Worm (Caenorhabditis elegans) whole organism, late embryonic: ENCODE measurements around the gene ZK1320.9.

Experiments used
- C08G9.2 ChIP-seq: sonication (generic microtip); optimal IDR thresholded peaks from 2 replicates; lab custom pipeline; 2016; ENCODE audit warnings: mild to moderate bottlenecking, missing genetic modification characterization, moderate library complexity, missing compliant biosample characterization
- C38D4.7 ChIP-seq: fragments of 200-800 bp; sonication (Bioruptor generic); optimal IDR thresholded peaks from 2 replicates; lab custom pipeline; 2018; ENCODE audit warnings: mild to moderate bottlenecking, missing genetic modification characterization, moderate library complexity, missing compliant biosample characterization
- F13H6.1 ChIP-seq: sonication (generic microtip); optimal IDR thresholded peaks from 2 replicates; lab custom pipeline; 2016; ENCODE audit warnings: missing genetic modification characterization, missing compliant biosample characterization
- K02D7.2 ChIP-seq: sonication (generic microtip); optimal IDR thresholded peaks from 2 replicates; lab custom pipeline; 2017; ENCODE audit warnings: mild to moderate bottlenecking, missing genetic modification characterization, missing compliant biosample characterization
- K09A11.1 ChIP-seq: sonication (generic microtip); optimal IDR thresholded peaks from 2 replicates; lab custom pipeline; 2017; ENCODE audit warnings: antibody characterized with exemption, mild to moderate bottlenecking, missing genetic modification characterization, missing compliant biosample characterization; ENCODE audit not compliant: insufficient read depth
- ceh-14 ChIP-seq: sonication (generic microtip); optimal IDR thresholded peaks from 2 replicates; lab custom pipeline; 2016; ENCODE audit warnings: missing genotype, missing genetic modification characterization, missing compliant biosample characterization
- ceh-22 ChIP-seq: sonication (generic microtip); optimal IDR thresholded peaks from 2 replicates; lab custom pipeline; 2017; ENCODE audit warnings: missing biosample characterization, missing genetic modification characterization
- ceh-24 ChIP-seq: sonication (generic microtip); optimal IDR thresholded peaks from 2 replicates; lab custom pipeline; 2016; ENCODE audit warnings: mild to moderate bottlenecking, missing genetic modification characterization, missing compliant biosample characterization
- ceh-30 ChIP-seq: fragments of 150-350 bp; optimal IDR thresholded peaks from 2 replicates; lab custom pipeline; 2014; ENCODE audit warnings: missing biosample characterization, missing genetic modification characterization
- ceh-34 ChIP-seq: sonication (generic microtip); optimal IDR thresholded peaks from 2 replicates; lab custom pipeline; 2016; ENCODE audit warnings: mild to moderate bottlenecking, missing genetic modification characterization, missing compliant biosample characterization
- ceh-48 ChIP-seq: sonication (generic microtip); optimal IDR thresholded peaks from 2 replicates; lab custom pipeline; 2016; ENCODE audit warnings: missing genetic modification characterization, inconsistent platforms, missing compliant biosample characterization
- ceh-6 ChIP-seq: fragments of 200-800 bp; sonication (Bioruptor generic); optimal IDR thresholded peaks from 2 replicates; lab custom pipeline; 2018; ENCODE audit warnings: mild to moderate bottlenecking, missing genetic modification characterization, missing compliant biosample characterization
- ceh-9 ChIP-seq: sonication (generic microtip); optimal IDR thresholded peaks from 2 replicates; lab custom pipeline; 2016; ENCODE audit warnings: mild to moderate bottlenecking, missing genetic modification characterization, inconsistent platforms, missing compliant biosample characterization
- che-1 ChIP-seq: sonication (generic microtip); optimal IDR thresholded peaks from 2 replicates; lab custom pipeline; 2016; ENCODE audit warnings: mild to moderate bottlenecking, missing genetic modification characterization, missing compliant biosample characterization
- dmd-4 ChIP-seq: sonication (generic microtip); optimal IDR thresholded peaks from 2 replicates; lab custom pipeline; 2016; ENCODE audit warnings: borderline replicate concordance, missing genetic modification characterization, missing compliant biosample characterization
- dve-1 ChIP-seq: sonication (generic microtip); optimal IDR thresholded peaks from 2 replicates; lab custom pipeline; 2017; ENCODE audit warnings: antibody characterized with exemption, mild to moderate bottlenecking, missing genetic modification characterization, missing compliant biosample characterization
- elt-2 ChIP-seq: sonication (generic microtip); optimal IDR thresholded peaks from 2 replicates; lab custom pipeline; 2016; ENCODE audit warnings: missing genetic modification reagents, missing genetic modification characterization, missing compliant biosample characterization
- elt-4 ChIP-seq: sonication (generic microtip); optimal IDR thresholded peaks from 2 replicates; lab custom pipeline; 2016; ENCODE audit warnings: missing genetic modification characterization, missing compliant biosample characterization
- eyg-1 ChIP-seq: sonication (generic microtip); optimal IDR thresholded peaks from 2 replicates; lab custom pipeline; 2016; ENCODE audit warnings: missing genotype, missing genetic modification characterization, missing compliant biosample characterization
- fax-1 ChIP-seq: sonication (generic microtip); optimal IDR thresholded peaks from 2 replicates; lab custom pipeline; 2016; ENCODE audit warnings: missing genotype, missing genetic modification characterization, missing compliant biosample characterization
- fkh-10 ChIP-seq: fragments of 150-350 bp; optimal IDR thresholded peaks from 2 replicates; lab custom pipeline; 2014; ENCODE audit warnings: missing biosample characterization, missing genetic modification reagents, missing genetic modification characterization
- fkh-6 ChIP-seq: sonication (generic microtip); optimal IDR thresholded peaks from 2 replicates; lab custom pipeline; 2016; ENCODE audit warnings: missing genetic modification characterization, missing compliant biosample characterization
- hlh-13 ChIP-seq: fragments of 200-800 bp; sonication (Bioruptor generic); optimal IDR thresholded peaks from 2 replicates; lab custom pipeline; 2018; ENCODE audit warnings: mild to moderate bottlenecking, missing genetic modification characterization, missing compliant biosample characterization
- hlh-15 ChIP-seq: sonication (generic microtip); optimal IDR thresholded peaks from 2 replicates; lab custom pipeline; 2016; ENCODE audit warnings: missing genetic modification characterization, missing compliant biosample characterization
- hlh-8 ChIP-seq: sonication (generic microtip); optimal IDR thresholded peaks from 2 replicates; lab custom pipeline; 2016; ENCODE audit warnings: missing genotype, missing genetic modification characterization, missing compliant biosample characterization
- lim-6 ChIP-seq: sonication (generic microtip); optimal IDR thresholded peaks from 2 replicates; lab custom pipeline; 2016; ENCODE audit warnings: missing genetic modification characterization, missing compliant biosample characterization
- lin-11 ChIP-seq: fragments of 200-800 bp; sonication (Bioruptor generic); optimal IDR thresholded peaks from 2 replicates; lab custom pipeline; 2018; ENCODE audit warnings: mild to moderate bottlenecking, missing genetic modification characterization, missing compliant biosample characterization
- madf-2 ChIP-seq: sonication (generic microtip); optimal IDR thresholded peaks from 2 replicates; lab custom pipeline; 2017; ENCODE audit warnings: missing genetic modification characterization, missing compliant biosample characterization
- nhr-232 ChIP-seq: sonication (generic microtip); optimal IDR thresholded peaks from 2 replicates; lab custom pipeline; 2016; ENCODE audit warnings: missing genetic modification characterization, missing compliant biosample characterization
- npax-4 ChIP-seq: sonication (generic microtip); optimal IDR thresholded peaks from 2 replicates; lab custom pipeline; 2016; ENCODE audit warnings: missing genetic modification characterization, missing compliant biosample characterization
- odd-2 ChIP-seq: sonication (generic microtip); optimal IDR thresholded peaks from 2 replicates; lab custom pipeline; 2017; ENCODE audit warnings: antibody characterized with exemption, mild to moderate bottlenecking, missing genetic modification characterization, missing compliant biosample characterization
- pag-3 ChIP-seq: sonication (generic microtip); optimal IDR thresholded peaks from 2 replicates; lab custom pipeline; 2016; ENCODE audit warnings: missing compliant biosample characterization, missing genetic modification characterization, borderline replicate concordance
- pax-1 ChIP-seq: fragments of 150-350 bp; optimal IDR thresholded peaks from 2 replicates; lab custom pipeline; 2014; ENCODE audit warnings: missing biosample characterization, missing genetic modification characterization
- pha-4 ChIP-seq: fragments of 150-350 bp; optimal IDR thresholded peaks from 2 replicates; lab custom pipeline; 2018; ENCODE audit warnings: missing biosample characterization, missing genetic modification reagents, missing genetic modification characterization
- pqm-1 ChIP-seq: sonication (generic microtip); optimal IDR thresholded peaks from 2 replicates; lab custom pipeline; 2016; ENCODE audit warnings: missing genetic modification characterization, missing compliant biosample characterization
- ref-2 ChIP-seq: sonication (generic microtip); optimal IDR thresholded peaks from 2 replicates; lab custom pipeline; 2016; ENCODE audit warnings: missing genetic modification characterization, missing compliant biosample characterization
- sdc-2 ChIP-seq: sonication (generic microtip); optimal IDR thresholded peaks from 2 replicates; lab custom pipeline; 2016; ENCODE audit warnings: missing genotype, missing genetic modification characterization, missing compliant biosample characterization
- sox-4 ChIP-seq: sonication (generic microtip); optimal IDR thresholded peaks from 2 replicates; lab custom pipeline; 2017; ENCODE audit warnings: mild to moderate bottlenecking, missing genetic modification characterization, inconsistent platforms, missing compliant biosample characterization
- syd-9 ChIP-seq: sonication (generic microtip); optimal IDR thresholded peaks from 2 replicates; lab custom pipeline; 2016; ENCODE audit warnings: mild to moderate bottlenecking, missing genetic modification characterization, moderate library complexity, missing compliant biosample characterization
- tbx-2 ChIP-seq: sonication (generic microtip); optimal IDR thresholded peaks from 2 replicates; lab custom pipeline; 2016; ENCODE audit warnings: missing genetic modification characterization, missing compliant biosample characterization
- ttx-3 ChIP-seq: sonication (generic microtip); optimal IDR thresholded peaks from 2 replicates; lab custom pipeline; 2016; ENCODE audit warnings: missing genetic modification reagents, missing genetic modification characterization, missing compliant biosample characterization
- unc-42 ChIP-seq: sonication (generic microtip); optimal IDR thresholded peaks from 2 replicates; lab custom pipeline; 2016; ENCODE audit warnings: missing genotype, missing genetic modification characterization, missing compliant biosample characterization
- unc-55 ChIP-seq: sonication (generic microtip); optimal IDR thresholded peaks from 2 replicates; lab custom pipeline; 2017; ENCODE audit warnings: missing biosample characterization, missing genetic modification reagents, missing genetic modification characterization
- unc-86 ChIP-seq: sonication (generic microtip); optimal IDR thresholded peaks from 2 replicates; lab custom pipeline; 2016; ENCODE audit warnings: missing genetic modification characterization, missing compliant biosample characterization
- zip-5 ChIP-seq: sonication (generic microtip); optimal IDR thresholded peaks from 2 replicates; lab custom pipeline; 2016; ENCODE audit warnings: missing genetic modification characterization, missing compliant biosample characterization
- ztf-16 ChIP-seq: sonication (generic microtip); optimal IDR thresholded peaks from 2 replicates; lab custom pipeline; 2017; ENCODE audit warnings: missing genetic modification characterization, missing compliant biosample characterization

ZK1320.9 gene

ce11 chrII:9716417-9717039 is 30.0 kb upstream of the ZK1320.9 start, which contains the start of gene wee-1.3 (continued):
- no peak for TF ChIP-seq npax-4 (tag; lab: Kevin White, UChicago)
- TF ChIP-seq ref-2 (tag; lab: Kevin White, UChicago), result peak; percentile 53
- no peak for TF ChIP-seq hlh-13 (GFP tag; lab: Kevin White, UChicago)
- no peak for TF ChIP-seq elt-4
- no peak for TF ChIP-seq unc-86 (tag; lab: Kevin White, UChicago)
- TF ChIP-seq K09A11.1 (tag; lab: Kevin White, UChicago), result no peak
- TF ChIP-seq zip-5 (tag; lab: Kevin White, UChicago), result no peak
- no peak for TF ChIP-seq lin-11 (tag; lab: Kevin White, UChicago)
- peak; percentile 20 for TF ChIP-seq C08G9.2 (tag; lab: Kevin White, UChicago)
- TF ChIP-seq eyg-1 (tag; lab: Kevin White, UChicago), result no peak
- TF ChIP-seq ceh-22 (tag; lab: Kevin White, UChicago), result no peak
- no peak for TF ChIP-seq hlh-15
- TF ChIP-seq pqm-1 (tag; lab: Kevin White, UChicago), result no peak
- TF ChIP-seq syd-9 (tag; lab: Kevin White, UChicago), result no peak
- TF ChIP-seq pag-3 (tag; lab: Kevin White, UChicago), result no peak
- TF ChIP-seq ceh-6 (GFP tag; lab: Kevin White, UChicago), result no peak
- TF ChIP-seq che-1 (tag; lab: Kevin White, UChicago), result no peak
- no peak for TF ChIP-seq fkh-6 (tag; lab: Kevin White, UChicago)
- no peak for TF ChIP-seq fax-1 (tag; lab: Kevin White, UChicago)
- TF ChIP-seq dmd-4, result no peak
- TF ChIP-seq ceh-24 (tag; lab: Kevin White, UChicago), result no peak
- no peak for TF ChIP-seq lim-6
- TF ChIP-seq ttx-3 (tag; lab: Kevin White, UChicago), result no peak
- no peak for TF ChIP-seq odd-2 (tag; lab: Kevin White, UChicago)
- peak; percentile 18 for TF ChIP-seq tbx-2 (tag; lab: Kevin White, UChicago)
- TF ChIP-seq ceh-9, result no peak
- TF ChIP-seq ceh-34 (tag; lab: Kevin White, UChicago), result peak; percentile 64
- no peak for TF ChIP-seq K02D7.2 (tag; lab: Kevin White, UChicago)
- TF ChIP-seq ceh-14, result peak; percentile 24
- TF ChIP-seq unc-42, result peak; percentile 53
- no peak for TF ChIP-seq C38D4.7
- no peak for TF ChIP-seq F13H6.1 (tag; lab: Kevin White, UChicago)
- no peak for TF ChIP-seq unc-55 (GFP tag; lab: Kevin White, UChicago)
- TF ChIP-seq sox-4 (tag; lab: Kevin White, UChicago), result no peak
- TF ChIP-seq hlh-8, result no peak
- no peak for TF ChIP-seq nhr-232
- TF ChIP-seq dve-1 (tag; lab: Kevin White, UChicago), result peak; percentile 22
- no peak for TF ChIP-seq pha-4
- no peak for TF ChIP-seq ceh-48 (tag; lab: Kevin White, UChicago)

ce11 chrII:9713083-9713482 is 26.6 kb upstream of the ZK1320.9 start:
- TF ChIP-seq ceh-30 (no peak), elt-2 (tag; lab: Kevin White, UChicago) (no peak), lim-6 (no peak), dve-1 (tag; lab: Kevin White, UChicago) (no peak), ztf-16 (no peak), pax-1 (no peak), ceh-6 (GFP tag; lab: Kevin White, UChicago) (no peak), fkh-10 (GFP tag; lab: Kevin White, UChicago) (no peak), ceh-24 (tag; lab: Kevin White, UChicago) (no peak), madf-2 (no peak), sdc-2 (tag; lab: Kevin White, UChicago) (no peak), K02D7.2 (tag; lab: Kevin White, UChicago) (no peak)
